Worm (Caenorhabditis elegans): ENCODE measurements around the gene rme-2.
"Not testable (repeated sequence)": the region's sequence is repeated elsewhere in the genome, so short reads cannot be mapped to it uniquely, and the experiment has no call there.

Gene rme-2

DNA sequence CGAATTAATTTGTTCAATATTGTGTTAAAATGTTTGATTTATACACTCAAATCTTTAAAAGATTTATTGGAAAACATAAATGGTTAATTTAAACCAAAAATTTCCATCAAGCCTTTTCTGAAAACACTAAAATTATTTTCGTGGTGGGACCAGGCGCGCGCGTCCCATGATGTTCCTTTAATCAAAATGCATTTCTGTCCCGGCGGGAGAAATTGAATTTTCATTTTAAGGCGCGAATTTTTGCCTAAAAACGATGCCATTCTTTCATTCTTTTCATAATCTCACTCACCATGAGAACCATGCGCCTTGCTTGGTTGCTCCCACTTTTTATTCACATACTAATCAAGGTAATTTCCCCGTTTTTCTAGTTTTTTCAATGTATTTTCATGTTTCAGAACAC is at the start of gene rme-2:
TSS of gene rme-2 (plus strand) at position 288 of the 400 bp plus-strand sequence.
- TF ChIP-seq unc-130 (GFP tag; optimal IDR thresholded peaks at IDR 0.05) = peak; percentile 82
- TF ChIP-seq F49E8.2 (tag; optimal IDR thresholded peaks at IDR 0.05; ENCODE audit: borderline replicate concordance) = peak; percentile 74
- TF ChIP-seq zfp-3 (GFP tag; conservative IDR thresholded peaks at IDR 0.05) = no peak
- TF ChIP-seq hlh-30 (tag; optimal IDR thresholded peaks at IDR 0.05; ENCODE audit: insufficient read depth) = no peak
- peak; percentile 95 for TF ChIP-seq snpc-1.2 (GFP tag; IDR thresholded peaks at IDR 0.05)
- no peak for TF ChIP-seq nhr-42 (GFP tag; IDR thresholded peaks at IDR 0.05)
- TF ChIP-seq ama-1 (optimal IDR thresholded peaks at IDR 0.05) = no peak
- TF ChIP-seq zip-11 (GFP tag; IDR thresholded peaks at IDR 0.05) = no peak
- TF ChIP-seq vab-7 (GFP tag; IDR thresholded peaks at IDR 0.05) = no peak
- TF ChIP-seq madf-5 (GFP tag; IDR thresholded peaks at IDR 0.05) = no peak
- no peak for TF ChIP-seq fos-1 (tag; optimal IDR thresholded peaks at IDR 0.05)
- no peak for TF ChIP-seq dmd-9 (GFP tag; IDR thresholded peaks at IDR 0.05)
- no peak for TF ChIP-seq nhr-102 (tag; optimal IDR thresholded peaks at IDR 0.05)
- TF ChIP-seq ztf-11 (tag; optimal IDR thresholded peaks at IDR 0.05) = no peak
- 0 out of 2 replicates have a peak, but pooled peaks have one; percentile 35 for TF ChIP-seq Y48G9A.11 (GFP tag; IDR thresholded peaks at IDR 0.05)

- TF ChIP-seq unc-62 (GFP tag; optimal IDR thresholded peaks at IDR 0.05 in 1 of 2) (no peak), unc-62 (tag; optimal IDR thresholded peaks at IDR 0.05) (no peak), sdz-12 (GFP tag; optimal IDR thresholded peaks at IDR 0.05) (no peak)
Measured at ce11 chrIV:5438705-5439104, 31.1 kb upstream of the rme-2 start, which contains the start of gene mgl-3. mgl-3 (plus strand) TSS chrIV:5439005.

- TF ChIP-seq lin-15B (tag; optimal IDR thresholded peaks at IDR 0.05) = no peak
- TF ChIP-seq arid-1 (GFP tag; conservative IDR thresholded peaks at IDR 0.05) = no peak
- TF ChIP-seq madf-5 (GFP tag; IDR thresholded peaks at IDR 0.05) = no peak
- TF ChIP-seq F26F4.8 (GFP tag; conservative IDR thresholded peaks at IDR 0.05) = no peak
- TF ChIP-seq snpc-4 (tag; optimal IDR thresholded peaks at IDR 0.05) = no peak
- no peak for TF ChIP-seq egl-27 (tag; optimal IDR thresholded peaks at IDR 0.05)
- no peak for TF ChIP-seq ztf-7 (tag; optimal IDR thresholded peaks at IDR 0.05)
- TF ChIP-seq nhr-11 (tag; optimal IDR thresholded peaks at IDR 0.05) = no peak
- no peak for TF ChIP-seq nhr-10 (tag; optimal IDR thresholded peaks at IDR 0.05)
- TF ChIP-seq ces-1 (GFP tag; optimal IDR thresholded peaks at IDR 0.05) = no peak
- no peak for TF ChIP-seq fkh-10 (GFP tag; optimal IDR thresholded peaks at IDR 0.05)
- no peak for TF ChIP-seq lim-7 (GFP tag; IDR thresholded peaks at IDR 0.05)
- no peak for TF ChIP-seq zag-1 (tag; optimal IDR thresholded peaks at IDR 0.05)
- TF ChIP-seq unc-130 (GFP tag; optimal IDR thresholded peaks at IDR 0.05) = no peak
- TF ChIP-seq skn-1 (tag; optimal IDR thresholded peaks at IDR 0.05) = no peak
Measured at ce11 chrIV:5452667-5453066, 17.2 kb upstream of the rme-2 start, which contains the start of gene Y4C6A.4. Y4C6A.4 (plus strand) TSS chrIV:5452967.

DNA sequence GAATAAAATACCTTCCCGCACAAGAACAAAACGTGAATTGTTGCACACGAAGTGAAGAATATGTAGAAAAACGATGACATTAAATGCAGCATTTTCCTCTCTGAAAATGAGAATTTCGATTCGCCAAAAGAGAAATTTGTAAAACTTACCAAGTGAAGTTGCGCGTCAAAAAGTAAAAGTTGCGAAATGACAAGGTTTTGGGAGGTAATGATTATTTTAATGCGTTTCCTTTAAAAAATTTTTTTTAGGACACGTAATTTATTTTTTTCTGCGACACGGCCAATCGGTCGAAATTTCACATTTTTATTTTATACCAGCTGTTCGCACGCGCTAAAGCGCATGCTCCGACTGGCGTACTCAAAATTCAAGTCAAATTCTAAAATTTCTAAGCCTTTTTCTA is 13.8 kb upstream of the rme-2 start, which contains the start of gene Y4C6A.3:
TSS of gene Y4C6A.3 (minus strand) at position 101 of the 400 bp plus-strand sequence.
- not testable (repeated sequence) for TF ChIP-seq mdl-1 (tag; optimal IDR thresholded peaks at IDR 0.05); gei-8 (GFP tag; optimal IDR thresholded peaks at IDR 0.05); fos-1 (tag; optimal IDR thresholded peaks at IDR 0.05)

DNA sequence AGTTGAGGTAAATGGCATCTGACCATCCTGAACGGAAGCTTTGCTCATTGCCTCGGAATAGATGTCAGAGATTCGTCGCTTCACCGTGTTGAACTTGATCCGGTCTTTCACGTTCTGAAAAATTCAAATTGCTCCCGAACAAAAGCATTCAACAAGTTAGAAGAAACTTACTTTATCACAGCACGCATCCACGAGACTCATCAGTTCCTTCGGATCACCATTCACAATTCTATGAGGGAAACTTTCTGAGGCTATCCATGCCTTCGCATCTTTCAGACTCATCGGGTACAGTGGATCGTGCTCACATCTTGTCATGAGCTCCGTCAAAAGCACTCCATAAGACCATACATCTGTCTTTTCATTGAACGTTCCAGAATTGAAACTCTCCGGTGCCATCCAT is 7.0 kb upstream of the rme-2 start:
- TF ChIP-seq php-3 (GFP tag; IDR thresholded peaks at IDR 0.05) (no peak), F49E8.2 (tag; optimal IDR thresholded peaks at IDR 0.05; ENCODE audit: borderline replicate concordance) (no peak), aha-1 (tag) (peak; percentile 92)

Data from whole organism, L4 larva.